Worm (Caenorhabditis elegans) whole organism, early embryonic: ENCODE results near the gene C29F3.7.

Source experiments
- B0310.2 ChIP-seq: sonication (generic microtip); optimal IDR thresholded peaks from 2 replicates; lab custom pipeline; 2016; ENCODE audit warnings: mild to moderate bottlenecking, missing genetic modification characterization, missing compliant biosample characterization
- F13C5.2 ChIP-seq: sonication (generic microtip); optimal IDR thresholded peaks from 2 replicates; lab custom pipeline; 2017; ENCODE audit warnings: mild to moderate bottlenecking, missing genetic modification characterization, inconsistent platforms, missing compliant biosample characterization
- aly-1 ChIP-seq: sonication (generic microtip); optimal IDR thresholded peaks from 2 replicates; lab custom pipeline; 2016; ENCODE audit warnings: missing genetic modification characterization, missing compliant biosample characterization
- ama-1 ChIP-seq: fragments of 150-350 bp; optimal IDR thresholded peaks from 2 replicates; lab custom pipeline; 2014
- ceh-13 ChIP-seq: fragments of 200-800 bp; sonication (Bioruptor generic); optimal IDR thresholded peaks from 2 replicates; lab custom pipeline; 2018; ENCODE audit warnings: mild to moderate bottlenecking, missing genetic modification characterization, missing compliant biosample characterization
- ceh-36 ChIP-seq: sonication (generic microtip); optimal IDR thresholded peaks from 2 replicates; lab custom pipeline; 2016; ENCODE audit warnings: missing genetic modification characterization, inconsistent platforms, missing compliant biosample characterization
- ets-7 ChIP-seq: sonication (generic microtip); optimal IDR thresholded peaks from 2 replicates; lab custom pipeline; 2016; ENCODE audit warnings: missing genotype, missing genetic modification characterization, missing compliant biosample characterization
- flt-1 ChIP-seq: fragments of 200-800 bp; sonication (Bioruptor generic); IDR thresholded peaks from 2 replicates; pipeline ENCODE4 v1.3.6; 2022; ENCODE audit warnings: missing genetic modification characterization, missing compliant biosample characterization
- hmbx-1 ChIP-seq: sonication (generic microtip); optimal IDR thresholded peaks from 2 replicates; lab custom pipeline; 2016; ENCODE audit warnings: mild to moderate bottlenecking, missing genetic modification characterization, missing compliant biosample characterization
- hmg-4 ChIP-seq: fragments of 200-800 bp; sonication (Bioruptor generic); optimal IDR thresholded peaks from 2 replicates; lab custom pipeline; 2018; ENCODE audit warnings: mild to moderate bottlenecking, missing genetic modification characterization, missing compliant biosample characterization
- hnd-1 ChIP-seq: sonication (generic microtip); optimal IDR thresholded peaks from 2 replicates; lab custom pipeline; 2016; ENCODE audit warnings: missing genetic modification characterization, missing compliant biosample characterization
- pes-1 ChIP-seq: fragments of 200-800 bp; sonication (Bioruptor generic); IDR thresholded peaks from 2 replicates; pipeline ENCODE4 v1.3.6; 2022; ENCODE audit warnings: missing genetic modification reagents, missing genetic modification characterization, missing compliant biosample characterization
- scrt-1 ChIP-seq: fragments of 200-800 bp; sonication (Bioruptor generic); IDR thresholded peaks from 2 replicates; pipeline ENCODE4 v1.3.6; 2022; ENCODE audit warnings: missing genetic modification characterization, missing compliant biosample characterization
- sea-1 ChIP-seq: fragments of 200-800 bp; sonication (Bioruptor generic); conservative IDR thresholded peaks from 2 replicates; pipeline ENCODE4 v1.3.6; 2022; ENCODE audit warnings: missing genetic modification characterization, missing compliant biosample characterization
- tbx-11 ChIP-seq: fragments of 200-800 bp; sonication (Bioruptor generic); IDR thresholded peaks from 2 replicates; pipeline ENCODE4 v1.3.6; 2022; ENCODE audit warnings: missing genetic modification characterization, missing compliant biosample characterization
- tbx-37 ChIP-seq: fragments of 200-800 bp; sonication (Bioruptor generic); conservative IDR thresholded peaks from 2 replicates; pipeline ENCODE4 v1.3.6; 2022; ENCODE audit warnings: missing genetic modification reagents, missing genetic modification characterization, missing compliant biosample characterization
- tra-4 ChIP-seq: sonication (generic microtip); optimal IDR thresholded peaks from 2 replicates; lab custom pipeline; 2017; ENCODE audit warnings: missing genetic modification characterization, missing compliant biosample characterization

The C29F3.7 gene

DNA sequence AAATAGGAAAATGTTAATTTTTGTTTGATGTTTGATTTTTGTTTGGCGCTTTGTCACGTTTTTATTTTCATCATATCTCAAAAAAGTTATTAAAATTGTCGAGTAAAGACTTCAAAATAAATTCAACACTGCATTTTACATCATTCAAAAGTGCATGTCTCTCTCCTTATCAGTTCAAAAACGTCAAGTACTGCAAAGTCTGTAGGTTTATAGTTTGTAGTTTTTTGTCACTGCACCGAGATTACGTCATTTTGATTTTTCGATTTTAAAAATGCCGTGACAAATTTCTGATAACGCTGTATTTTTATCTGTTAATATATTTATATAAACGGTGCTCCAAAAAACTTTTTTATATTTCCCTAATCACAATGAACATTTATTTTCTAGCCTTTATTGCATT, at the start of gene C29F3.7:
C29F3.7 (plus strand) TSS at position 254 of the 400 bp plus-strand sequence.
- no peak for TF ChIP-seq ets-7
- TF ChIP-seq tbx-11 (GFP tag; lab: Robert Waterston, UW), result no peak
- no peak for TF ChIP-seq hmg-4 (GFP tag; lab: Kevin White, UChicago)
- no peak for TF ChIP-seq hnd-1
- no peak for TF ChIP-seq ama-1 (lab: Kevin White, UChicago)
- TF ChIP-seq ceh-36 (tag; lab: Kevin White, UChicago), result no peak
- TF ChIP-seq scrt-1, result no peak
- TF ChIP-seq tra-4 (tag; lab: Kevin White, UChicago), result no peak
- TF ChIP-seq flt-1 (GFP tag; lab: Robert Waterston, UW), result no peak
- no peak for TF ChIP-seq hmbx-1 (tag; lab: Kevin White, UChicago)
- TF ChIP-seq tbx-37 (GFP tag; lab: Robert Waterston, UW), result no peak
- no peak for TF ChIP-seq pes-1 (GFP tag; lab: Robert Waterston, UW)
- no peak for TF ChIP-seq B0310.2

DNA sequence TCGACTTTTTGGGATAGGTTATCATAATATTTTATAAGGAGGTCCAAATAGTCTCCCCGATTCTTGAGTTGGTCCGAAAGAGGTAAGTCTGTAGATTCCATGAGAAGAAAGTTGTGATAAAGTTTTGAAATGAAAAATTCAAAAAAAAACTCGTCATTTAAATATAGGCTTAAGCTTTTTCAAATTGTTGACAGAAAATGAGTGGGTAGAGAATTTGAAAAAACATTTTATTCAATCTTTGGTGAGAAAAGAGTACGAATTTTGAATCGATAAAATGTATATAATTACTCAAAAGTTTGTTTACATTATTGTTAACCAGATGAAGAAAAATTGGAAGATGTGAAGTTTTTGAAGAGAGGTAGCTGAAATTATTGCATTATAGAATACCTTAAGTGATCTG, 49.2 kb upstream of the C29F3.7 start, which contains the start of gene T26H8.5:
T26H8.5 (minus strand) TSS at position 101 of the 400 bp plus-strand sequence.
- TF ChIP-seq tra-4 (tag; lab: Kevin White, UChicago), result no peak
- no peak for TF ChIP-seq hmbx-1 (tag; lab: Kevin White, UChicago)
- TF ChIP-seq tbx-37 (GFP tag; lab: Robert Waterston, UW), result no peak
- no peak for TF ChIP-seq ets-7
- TF ChIP-seq aly-1 (tag; lab: Kevin White, UChicago), result no peak
- no peak for TF ChIP-seq pes-1 (GFP tag; lab: Robert Waterston, UW)
- TF ChIP-seq B0310.2, result no peak
- no peak for TF ChIP-seq F13C5.2 (tag; lab: Kevin White, UChicago)
- no peak for TF ChIP-seq tbx-11 (GFP tag; lab: Robert Waterston, UW)
- no peak for TF ChIP-seq ceh-13 (GFP tag; lab: Kevin White, UChicago)
- TF ChIP-seq scrt-1, result no peak
- no peak for TF ChIP-seq flt-1 (GFP tag; lab: Robert Waterston, UW)
- TF ChIP-seq ama-1 (lab: Kevin White, UChicago), result no peak
- no peak for TF ChIP-seq hmg-4 (GFP tag; lab: Kevin White, UChicago)
- TF ChIP-seq hnd-1, result no peak
- TF ChIP-seq sea-1 (GFP tag; lab: Robert Waterston, UW), result no peak
- no peak for TF ChIP-seq ceh-36 (tag; lab: Kevin White, UChicago)

DNA sequence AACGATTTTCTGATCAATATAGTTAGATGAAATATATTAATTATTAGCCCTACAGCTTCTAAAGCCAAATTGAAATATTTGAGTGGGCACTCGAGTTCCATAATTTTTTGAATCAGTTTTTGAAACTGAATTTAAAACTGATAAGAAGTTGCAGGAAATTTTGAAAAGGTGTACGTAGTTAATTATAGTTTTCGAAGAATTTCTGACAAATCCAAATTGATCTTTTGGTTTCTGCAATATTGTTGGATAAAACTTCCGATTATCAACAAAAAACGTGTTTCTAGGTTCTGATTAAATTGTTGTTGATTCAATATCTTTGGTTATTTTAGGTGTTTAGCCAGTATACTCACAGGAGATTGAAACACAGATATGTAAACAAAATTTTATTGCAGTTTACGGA, 48.0 kb upstream of the C29F3.7 start, which contains the start of gene T26H8.4:
T26H8.4 (minus strand) TSS at position 101 of the 400 bp plus-strand sequence.
- no peak for TF ChIP-seq pes-1 (GFP tag; lab: Robert Waterston, UW)
- TF ChIP-seq B0310.2, result no peak
- TF ChIP-seq sea-1 (GFP tag; lab: Robert Waterston, UW), result no peak
- no peak for TF ChIP-seq hnd-1
- TF ChIP-seq tra-4 (tag; lab: Kevin White, UChicago), result no peak
- TF ChIP-seq hmg-4 (GFP tag; lab: Kevin White, UChicago), result no peak
- TF ChIP-seq aly-1 (tag; lab: Kevin White, UChicago), result no peak
- no peak for TF ChIP-seq F13C5.2 (tag; lab: Kevin White, UChicago)
- no peak for TF ChIP-seq tbx-37 (GFP tag; lab: Robert Waterston, UW)
- no peak for TF ChIP-seq ceh-36 (tag; lab: Kevin White, UChicago)
- TF ChIP-seq flt-1 (GFP tag; lab: Robert Waterston, UW), result no peak
- no peak for TF ChIP-seq tbx-11 (GFP tag; lab: Robert Waterston, UW)
- no peak for TF ChIP-seq ets-7
- no peak for TF ChIP-seq hmbx-1 (tag; lab: Kevin White, UChicago)
- TF ChIP-seq scrt-1, result no peak
- TF ChIP-seq ama-1 (lab: Kevin White, UChicago), result no peak
- no peak for TF ChIP-seq ceh-13 (GFP tag; lab: Kevin White, UChicago)

DNA sequence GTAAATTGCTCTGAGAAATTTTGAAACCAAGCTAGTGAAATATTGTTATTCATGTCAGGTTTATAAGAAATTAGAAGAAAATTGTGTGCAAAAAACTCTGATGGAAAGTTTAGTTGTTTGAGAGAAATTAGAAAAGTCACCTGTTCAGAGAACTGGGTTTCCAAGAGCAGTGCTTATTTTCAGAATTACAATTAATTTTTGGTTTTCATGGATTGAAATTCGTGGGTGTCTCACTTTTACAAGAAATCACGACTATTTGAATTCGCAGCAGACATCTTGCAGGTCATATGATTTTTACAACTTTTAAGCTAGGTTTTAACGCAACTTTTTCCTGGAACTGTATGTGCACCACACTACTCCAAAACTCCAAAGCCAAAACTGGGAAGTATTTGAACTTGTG, 45.7 kb upstream of the C29F3.7 start, which contains the start of gene srz-10:
srz-10 (minus strand) TSS at position 88 of the 400 bp plus-strand sequence.
- no peak for TF ChIP-seq sea-1 (GFP tag; lab: Robert Waterston, UW)
- TF ChIP-seq scrt-1, result no peak
- no peak for TF ChIP-seq ama-1 (lab: Kevin White, UChicago)
- TF ChIP-seq tra-4 (tag; lab: Kevin White, UChicago), result no peak
- no peak for TF ChIP-seq hmg-4 (GFP tag; lab: Kevin White, UChicago)
- TF ChIP-seq aly-1 (tag; lab: Kevin White, UChicago), result no peak
- no peak for TF ChIP-seq tbx-37 (GFP tag; lab: Robert Waterston, UW)
- no peak for TF ChIP-seq F13C5.2 (tag; lab: Kevin White, UChicago)
- TF ChIP-seq ceh-36 (tag; lab: Kevin White, UChicago), result no peak
- TF ChIP-seq hnd-1, result no peak
- no peak for TF ChIP-seq hmbx-1 (tag; lab: Kevin White, UChicago)
- TF ChIP-seq flt-1 (GFP tag; lab: Robert Waterston, UW), result no peak
- no peak for TF ChIP-seq tbx-11 (GFP tag; lab: Robert Waterston, UW)

DNA sequence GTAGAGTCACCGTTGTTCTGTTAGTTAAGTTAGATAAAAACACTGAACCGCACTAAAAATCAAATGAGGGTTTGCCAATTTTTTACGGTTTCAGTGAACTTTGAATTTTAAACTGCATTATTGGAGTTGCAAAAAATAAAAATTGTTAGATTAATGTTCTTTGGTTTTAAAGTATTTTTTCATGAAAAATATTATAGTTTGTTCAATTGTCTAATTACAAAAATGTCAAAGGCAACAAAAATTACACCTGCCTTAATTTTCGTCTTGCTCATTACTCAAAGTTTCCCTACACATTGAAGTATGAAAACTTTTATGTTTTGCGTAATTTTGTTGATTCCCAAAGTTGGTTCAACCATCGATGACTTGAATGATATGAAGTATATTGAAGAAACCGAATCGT, 43.9 kb upstream of the C29F3.7 start, which contains the start of gene irld-62:
irld-62 (plus strand) TSS at position 301 of the 400 bp plus-strand sequence.
- TF ChIP-seq sea-1 (GFP tag; lab: Robert Waterston, UW) (no peak), flt-1 (GFP tag; lab: Robert Waterston, UW) (no peak), hmg-4 (GFP tag; lab: Kevin White, UChicago) (no peak), ceh-36 (tag; lab: Kevin White, UChicago) (no peak), tra-4 (tag; lab: Kevin White, UChicago) (no peak), ceh-13 (GFP tag; lab: Kevin White, UChicago) (no peak), pes-1 (GFP tag; lab: Robert Waterston, UW) (no peak)

DNA sequence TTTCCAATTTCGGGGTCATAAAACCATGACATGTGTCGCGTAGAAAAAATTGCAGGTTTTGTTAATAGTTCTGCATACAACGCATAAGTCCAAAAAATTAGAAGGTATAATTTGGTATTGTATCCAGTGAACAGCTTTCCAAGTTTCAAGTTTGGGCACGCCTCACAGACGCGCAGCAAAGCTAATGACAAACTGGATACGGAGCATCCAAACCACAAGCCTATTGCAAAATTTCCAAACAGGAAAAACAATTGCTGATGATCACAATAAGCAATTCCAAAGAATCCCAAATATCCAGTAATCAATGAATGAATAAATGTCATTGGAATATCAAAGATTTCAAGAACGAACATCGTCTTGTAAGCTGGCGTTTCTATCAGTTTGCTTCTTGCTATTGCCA, 41.2 kb upstream of the C29F3.7 start:
- TF ChIP-seq ceh-36 (tag; lab: Kevin White, UChicago) (no peak), hmbx-1 (tag; lab: Kevin White, UChicago) (no peak), tra-4 (tag; lab: Kevin White, UChicago) (no peak), pes-1 (GFP tag; lab: Robert Waterston, UW) (no peak), ama-1 (lab: Kevin White, UChicago) (no peak), hmg-4 (GFP tag; lab: Kevin White, UChicago) (no peak), flt-1 (GFP tag; lab: Robert Waterston, UW) (no peak), scrt-1 (no peak), sea-1 (GFP tag; lab: Robert Waterston, UW) (no peak), ceh-13 (GFP tag; lab: Kevin White, UChicago) (no peak), hnd-1 (no peak), aly-1 (tag; lab: Kevin White, UChicago) (no peak), tbx-11 (GFP tag; lab: Robert Waterston, UW) (no peak), tbx-37 (GFP tag; lab: Robert Waterston, UW) (no peak), F13C5.2 (tag; lab: Kevin White, UChicago) (no peak), B0310.2 (no peak)
